Fruit fly (Drosophila melanogaster) S2 (cell line): ENCODE results near the gene CG17472.

Experiments
- CG8478 ChIP-seq: fragments of >200 bp; optimal IDR thresholded peaks from 2 replicates; lab custom pipeline; 2018
- CTCF ChIP-seq, 2 experiments: fragments of >200 bp; optimal IDR thresholded peaks; 2 replicates each; lab custom pipeline; 2018

DNA sequence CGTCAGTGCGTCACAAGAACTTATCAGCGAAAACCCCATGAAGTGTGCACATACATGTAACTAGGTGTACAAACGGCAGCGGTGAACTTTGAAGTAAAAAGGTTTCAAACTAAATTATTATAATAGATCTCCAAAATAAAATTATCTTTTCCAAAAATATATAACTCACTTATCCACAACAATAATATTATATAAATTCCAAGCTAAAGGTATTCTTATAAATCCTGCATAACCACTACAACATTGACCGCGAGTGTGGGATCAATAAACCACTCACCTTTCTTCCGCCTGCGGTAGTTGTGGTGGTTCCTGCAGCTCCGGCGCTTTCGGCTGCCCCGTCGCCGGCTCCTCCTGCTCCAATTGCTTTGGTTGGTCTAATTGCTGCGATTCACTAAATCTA is 40.4 kb downstream of the CG17472 start:
- TF ChIP-seq CG8478 (lab: Kevin White, UChicago) (no peak), CTCF (optimal IDR thresholded peaks at IDR 0.05; lab: Kevin White, UChicago) (no peak)
